Worm (Caenorhabditis elegans): ENCODE results near the gene frpr-9.

DNA sequence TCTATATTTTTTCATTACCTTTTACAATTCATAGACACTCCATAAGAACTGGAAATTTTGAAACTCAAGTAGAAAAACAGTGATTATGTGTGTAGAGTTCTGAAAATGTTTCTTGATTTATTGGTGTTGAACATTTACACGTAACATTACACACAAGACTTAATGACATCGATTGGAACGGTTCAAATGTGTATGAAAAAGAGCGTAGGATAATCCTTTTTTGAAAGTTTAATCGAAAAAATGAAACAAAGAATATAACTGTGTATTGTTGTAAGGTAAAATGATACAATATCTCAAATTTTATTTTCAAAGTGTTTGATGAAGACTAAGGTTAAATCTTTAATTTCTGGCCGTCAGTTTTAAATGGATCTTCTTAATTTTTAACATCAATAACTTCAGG lies 10.8 kb upstream of the frpr-9 start, which contains the start of gene fig-1:
- TF ChIP-seq unc-39 (tag; optimal IDR thresholded peaks at IDR 0.05) (no peak), ZK546.5 (tag; optimal IDR thresholded peaks at IDR 0.05) (no peak)

All from whole organism, L2 larva.